Worm (Caenorhabditis elegans): ENCODE measurements around the gene K08D9.6.

Gene K08D9.6

DNA sequence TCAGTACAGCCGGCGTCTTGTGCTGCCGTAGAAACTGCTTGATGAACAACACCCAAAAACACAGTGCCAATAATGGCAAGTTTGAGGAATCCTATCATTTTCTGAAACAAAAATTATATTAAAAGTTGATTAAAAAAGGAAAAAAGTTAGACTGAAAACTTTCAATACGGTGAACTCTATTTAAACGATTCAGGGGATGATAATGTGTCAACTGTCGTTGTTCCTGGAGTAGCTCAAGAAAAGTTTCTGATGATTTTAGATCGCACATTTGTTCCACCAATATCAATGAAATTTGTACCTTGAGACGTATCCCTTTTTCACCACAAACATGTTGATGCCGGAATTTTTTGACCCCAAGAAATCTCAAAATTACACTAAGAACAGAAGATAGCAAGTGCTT, 33.2 kb upstream of the K08D9.6 start, which contains the start of gene T28A11.18:
TSS of gene T28A11.18 (minus strand) at position 101 of the 400 bp plus-strand sequence.
- TF ChIP-seq nhr-12 (tag; optimal IDR thresholded peaks at IDR 0.05), result no peak
- TF ChIP-seq unc-39 (tag; optimal IDR thresholded peaks at IDR 0.05), result no peak
- no peak for TF ChIP-seq tbx-8 (GFP tag; optimal IDR thresholded peaks at IDR 0.05)
- no peak for TF ChIP-seq nhr-2 (tag; optimal IDR thresholded peaks at IDR 0.05)
- TF ChIP-seq ham-2 (GFP tag; optimal IDR thresholded peaks at IDR 0.05), result no peak
- no peak for TF ChIP-seq ces-1 (GFP tag; optimal IDR thresholded peaks at IDR 0.05)
- TF ChIP-seq mab-5 (tag; optimal IDR thresholded peaks at IDR 0.05), result no peak
- TF ChIP-seq zip-8 (tag; optimal IDR thresholded peaks at IDR 0.05), result no peak
- no peak for TF ChIP-seq lin-13 (tag; optimal IDR thresholded peaks at IDR 0.05)

DNA sequence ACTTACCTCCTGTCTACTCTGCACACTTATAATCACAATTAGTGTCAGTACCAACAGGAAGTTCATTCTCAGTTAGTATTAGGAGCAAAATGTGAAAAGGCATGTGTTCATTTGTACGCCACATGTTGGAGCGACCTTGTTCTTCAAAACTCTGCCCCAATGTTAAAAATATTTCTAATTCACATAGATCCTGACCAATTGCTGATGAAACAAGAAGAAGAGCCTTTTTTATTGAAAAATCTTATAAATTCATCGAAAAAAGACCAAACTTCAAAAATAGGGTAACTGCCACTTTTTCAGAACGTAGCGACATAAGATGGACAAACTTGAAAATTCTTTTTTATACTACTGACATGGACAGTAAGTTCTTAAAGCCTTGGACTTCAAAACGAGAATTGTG, 31.4 kb upstream of the K08D9.6 start, which contains the start of gene T28A11.17:
TSS of gene T28A11.17 (minus strand) at position 101 of the 400 bp plus-strand sequence.
- TF ChIP-seq cnd-1 (tag; optimal IDR thresholded peaks at IDR 0.05) (no peak), unc-120 (tag; optimal IDR thresholded peaks at IDR 0.05; ENCODE audit: poor library complexity, severe bottlenecking) (no peak), elt-1 (tag; optimal IDR thresholded peaks at IDR 0.05; ENCODE audit: borderline replicate concordance, insufficient read depth) (no peak), lin-13 (tag; optimal IDR thresholded peaks at IDR 0.05) (no peak), ceh-43 (GFP tag; optimal IDR thresholded peaks at IDR 0.05) (no peak), sem-2 (GFP tag; optimal IDR thresholded peaks at IDR 0.05) (no peak), blmp-1 (tag; optimal IDR thresholded peaks at IDR 0.05) (no peak), nhr-237 (tag; optimal IDR thresholded peaks at IDR 0.05) (no peak), elt-3 (tag; optimal IDR thresholded peaks at IDR 0.05) (no peak), nhr-28 (tag; optimal IDR thresholded peaks at IDR 0.05) (no peak), lin-32 (GFP tag; optimal IDR thresholded peaks at IDR 0.05) (no peak), hlh-1 (tag; optimal IDR thresholded peaks at IDR 0.05) (no peak), unc-39 (tag; optimal IDR thresholded peaks at IDR 0.05) (no peak), drap-1 (GFP tag; optimal IDR thresholded peaks at IDR 0.05) (no peak), M03D4.4 (tag; optimal IDR thresholded peaks at IDR 0.05) (no peak), ces-1 (GFP tag; optimal IDR thresholded peaks at IDR 0.05) (no peak)

DNA sequence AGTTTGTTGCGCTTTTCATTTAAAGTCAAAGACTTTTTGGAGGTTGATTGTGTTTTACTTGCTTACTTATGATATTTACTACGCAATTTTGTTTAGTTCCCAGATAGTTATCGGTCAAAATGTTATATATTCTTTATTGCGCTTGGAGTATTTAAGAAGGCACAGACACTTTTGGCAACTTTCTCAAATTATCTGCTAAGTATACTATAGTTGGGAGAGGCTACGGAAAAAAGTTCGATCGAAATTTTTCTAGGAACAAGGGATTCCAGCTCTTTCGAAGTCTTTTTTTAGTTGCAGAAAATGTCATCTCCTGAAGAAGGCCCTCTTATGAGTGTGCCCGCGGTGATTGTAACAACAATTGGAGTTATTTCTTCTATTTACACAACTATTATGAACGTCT, 25.3 kb upstream of the K08D9.6 start, which contains the start of gene srbc-5:
TSS of gene srbc-5 (plus strand) at position 301 of the 400 bp plus-strand sequence.
- TF ChIP-seq lin-32 (GFP tag; optimal IDR thresholded peaks at IDR 0.05) (no peak), mab-5 (tag; optimal IDR thresholded peaks at IDR 0.05) (no peak), sem-2 (GFP tag; optimal IDR thresholded peaks at IDR 0.05) (no peak), sptf-1 (tag; optimal IDR thresholded peaks at IDR 0.05) (no peak)

DNA sequence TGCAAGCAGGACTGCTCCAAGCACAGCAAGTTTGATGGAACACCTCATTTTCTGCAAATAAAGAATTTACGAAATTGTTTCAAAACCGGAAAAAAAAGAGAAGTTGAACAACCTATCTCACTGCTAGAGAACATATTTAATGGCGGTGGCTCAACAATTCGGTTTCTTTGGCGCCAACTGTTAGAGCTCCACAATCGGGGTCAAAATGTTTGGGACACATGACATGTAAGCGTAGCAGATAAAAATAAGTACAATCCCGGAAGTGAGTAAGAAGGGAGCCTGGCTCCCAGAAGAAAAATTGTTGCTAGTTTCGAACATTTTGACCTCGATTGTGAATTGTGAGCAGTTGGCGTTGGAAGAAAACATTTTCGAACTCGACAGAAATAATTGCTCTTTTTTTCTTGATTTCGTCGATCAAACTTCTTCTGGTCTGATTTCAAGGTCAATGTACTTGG, 24.4 kb upstream of the K08D9.6 start, which contains the start of gene T28A11.16:
TSS of gene T28A11.16 (minus strand) at position 51 of the 455 bp plus-strand sequence.
- TF ChIP-seq nhr-76 (tag; optimal IDR thresholded peaks at IDR 0.05), result no peak
- TF ChIP-seq unc-62 (GFP tag; optimal IDR thresholded peaks at IDR 0.05), result no peak
- no peak for TF ChIP-seq mab-5 (tag; optimal IDR thresholded peaks at IDR 0.05)
- TF ChIP-seq drap-1 (GFP tag; optimal IDR thresholded peaks at IDR 0.05), result no peak
- TF ChIP-seq ces-1 (GFP tag; optimal IDR thresholded peaks at IDR 0.05), result no peak
- no peak for TF ChIP-seq bed-3 (GFP tag; optimal IDR thresholded peaks at IDR 0.05)
- no peak for TF ChIP-seq M03D4.4 (tag; optimal IDR thresholded peaks at IDR 0.05)
- TF ChIP-seq elt-3 (tag; optimal IDR thresholded peaks at IDR 0.05), result no peak
- TF ChIP-seq zip-8 (tag; optimal IDR thresholded peaks at IDR 0.05), result no peak
- TF ChIP-seq hlh-1 (tag; optimal IDR thresholded peaks at IDR 0.05), result no peak
- no peak for TF ChIP-seq snpc-4 (tag; optimal IDR thresholded peaks at IDR 0.05)

DNA sequence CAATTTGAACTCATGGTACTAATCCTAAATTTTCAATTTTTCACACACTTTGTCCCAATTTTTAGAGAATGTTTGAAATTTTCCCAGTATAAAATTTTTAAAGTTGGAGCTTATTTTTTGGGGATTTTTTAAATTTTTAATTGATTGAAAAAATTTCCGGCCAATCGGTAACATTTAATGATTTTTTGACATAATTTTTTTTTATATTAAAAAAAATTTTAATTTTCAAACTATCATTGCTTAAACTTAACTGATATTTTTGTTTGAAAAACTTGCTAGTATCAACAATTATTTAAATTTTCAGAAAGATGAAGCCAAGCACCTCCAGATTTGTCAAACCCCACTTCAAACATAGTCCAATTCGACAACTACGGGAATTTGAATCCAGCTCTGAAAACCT, 22.5 kb upstream of the K08D9.6 start, which contains the start of gene T28A11.22:
TSS of gene T28A11.22 (plus strand) at position 301 of the 400 bp plus-strand sequence.
- no peak for TF ChIP-seq ceh-43 (GFP tag; optimal IDR thresholded peaks at IDR 0.05)
- TF ChIP-seq ztf-11 (tag; optimal IDR thresholded peaks at IDR 0.05), result no peak
- TF ChIP-seq ceh-39 (tag; optimal IDR thresholded peaks at IDR 0.05), result no peak
- no peak for TF ChIP-seq ces-1 (GFP tag; optimal IDR thresholded peaks at IDR 0.05)
- no peak for TF ChIP-seq lin-32 (GFP tag; optimal IDR thresholded peaks at IDR 0.05)
- TF ChIP-seq bed-3 (GFP tag; optimal IDR thresholded peaks at IDR 0.05), result no peak
- TF ChIP-seq nhr-237 (tag; optimal IDR thresholded peaks at IDR 0.05), result no peak
- no peak for TF ChIP-seq sem-2 (GFP tag; optimal IDR thresholded peaks at IDR 0.05)
- TF ChIP-seq hlh-1 (tag; optimal IDR thresholded peaks at IDR 0.05), result no peak
- TF ChIP-seq M03D4.4 (tag; optimal IDR thresholded peaks at IDR 0.05), result no peak
- TF ChIP-seq tbx-8 (GFP tag; optimal IDR thresholded peaks at IDR 0.05), result no peak
- TF ChIP-seq nhr-76 (tag; optimal IDR thresholded peaks at IDR 0.05), result no peak
- no peak for TF ChIP-seq zip-8 (tag; optimal IDR thresholded peaks at IDR 0.05)
- no peak for TF ChIP-seq pha-4 (tag; optimal IDR thresholded peaks at IDR 0.05)
- no peak for TF ChIP-seq unc-39 (tag; optimal IDR thresholded peaks at IDR 0.05)
- no peak for TF ChIP-seq mab-5 (tag; optimal IDR thresholded peaks at IDR 0.05)
- TF ChIP-seq blmp-1 (tag; optimal IDR thresholded peaks at IDR 0.05), result no peak
- TF ChIP-seq sptf-1 (tag; optimal IDR thresholded peaks at IDR 0.05), result no peak

All from whole organism, mixed stage, embryonic.